Worm (Caenorhabditis elegans): Measurements from ENCODE around the gene slrp-1.
A peak's percentile ranks its signal among the peaks of the same experiment; 100 is the strongest.

Gene slrp-1

DNA sequence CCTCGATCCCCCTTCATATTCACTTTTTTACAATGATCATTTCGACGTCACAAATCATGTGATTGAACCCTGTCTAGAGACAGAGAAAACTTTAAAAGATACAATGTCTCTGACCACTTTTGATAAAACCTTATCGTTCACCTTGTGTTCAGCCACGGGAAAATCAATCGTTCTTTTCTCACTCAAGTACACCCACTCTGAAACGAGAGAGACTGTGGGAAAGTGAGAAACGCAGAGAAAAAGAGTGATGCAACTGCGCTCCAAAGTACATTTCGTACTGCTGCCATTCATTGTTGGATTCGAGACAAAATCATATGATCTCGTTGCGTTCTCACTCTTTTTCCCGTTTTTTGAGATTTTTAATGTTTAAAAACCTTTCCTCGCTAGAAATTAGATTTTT, 466 bp upstream of the slrp-1 start (continued):
- TF ChIP-seq aha-1 (tag; optimal IDR thresholded peaks at IDR 0.05) (peak; percentile 36), fkh-8 (tag; optimal IDR thresholded peaks at IDR 0.05) (peak; percentile 77), nhr-19 (GFP tag; conservative IDR thresholded peaks at IDR 0.05) (peak; percentile 94), C34B4.2 (tag; optimal IDR thresholded peaks at IDR 0.05) (no peak), ztf-11 (tag; optimal IDR thresholded peaks at IDR 0.05) (peak in 1 of 2 experiments; percentile 2), dsc-1 (tag; optimal IDR thresholded peaks at IDR 0.05) (peak; percentile 78), ceh-63 (GFP tag; optimal IDR thresholded peaks at IDR 0.05) (no peak), skn-1 (tag; optimal IDR thresholded peaks at IDR 0.05) (peak; percentile 56), fkh-4 (tag; optimal IDR thresholded peaks at IDR 0.05; ENCODE audit: borderline replicate concordance) (no peak), nhr-71 (tag; optimal IDR thresholded peaks at IDR 0.05) (peak; percentile 97), nhr-47 (tag; optimal IDR thresholded peaks at IDR 0.05) (peak; percentile 90), unc-130 (tag; optimal IDR thresholded peaks at IDR 0.05) (peak; percentile 90), elt-2 (tag; optimal IDR thresholded peaks at IDR 0.05) (peak; percentile 92), efl-1 (optimal IDR thresholded peaks at IDR 0.05) (peak; percentile 86 to 89), efl-1 (GFP tag; optimal IDR thresholded peaks at IDR 0.05 in 1 of 2) (peak; percentile 81 to 98), sup-37 (GFP tag; optimal IDR thresholded peaks at IDR 0.05) (peak; percentile 59), rnt-1 (tag; optimal IDR thresholded peaks at IDR 0.05) (peak; percentile 90), egl-13 (tag; optimal IDR thresholded peaks at IDR 0.05) (peak; percentile 69), sox-4 (tag; optimal IDR thresholded peaks at IDR 0.05) (peak; percentile 50), hlh-17 (GFP tag; optimal IDR thresholded peaks at IDR 0.05; ENCODE audit: borderline replicate concordance) (no peak), nhr-77 (tag; optimal IDR thresholded peaks at IDR 0.05) (peak; percentile 85), Y116A8C.19 (tag; optimal IDR thresholded peaks at IDR 0.05; ENCODE audit: borderline replicate concordance) (no peak), pag-3 (tag; optimal IDR thresholded peaks at IDR 0.05; ENCODE audit: borderline replicate concordance, insufficient read depth) (peak; percentile 97), isw-1 (GFP tag; IDR thresholded peaks at IDR 0.05) (peak; percentile 66), C16A3.4 (tag; optimal IDR thresholded peaks at IDR 0.05) (peak; percentile 95), mdl-1 (tag; optimal IDR thresholded peaks at IDR 0.05) (peak in 1 of 2 experiments; percentile 89), nhr-85 (tag) (peak; percentile 96), nhr-28 (tag; optimal IDR thresholded peaks at IDR 0.05) (no peak), ceh-90 (tag; optimal IDR thresholded peaks at IDR 0.05) (peak; percentile 50), swsn-7 (tag; optimal IDR thresholded peaks at IDR 0.05) (peak; percentile 90), ceh-8 (GFP tag; optimal IDR thresholded peaks at IDR 0.05) (no peak), ama-1 (optimal IDR thresholded peaks at IDR 0.05) (peak; percentile 69), nhr-84 (tag; optimal IDR thresholded peaks at IDR 0.05) (no peak), xbp-1 (tag; optimal IDR thresholded peaks at IDR 0.05) (peak; percentile 88), nhr-20 (tag; optimal IDR thresholded peaks at IDR 0.05) (peak; percentile 98), ces-1 (GFP tag; optimal IDR thresholded peaks at IDR 0.05) (no peak), elt-3 (tag; optimal IDR thresholded peaks at IDR 0.05) (peak in 5 of 6 experiments; percentile 12 to 97 (median 83)), mef-2 (tag; optimal IDR thresholded peaks at IDR 0.05) (no peak), hlh-4 (tag; optimal IDR thresholded peaks at IDR 0.05) (no peak), nhr-11 (tag; optimal IDR thresholded peaks at IDR 0.05) (peak; percentile 42), tlp-1 (tag; optimal IDR thresholded peaks at IDR 0.05) (no peak), lin-14 (GFP tag; optimal IDR thresholded peaks at IDR 0.05) (peak; percentile 98), pax-3 (tag; optimal IDR thresholded peaks at IDR 0.05) (peak; percentile 93), egl-27 (tag; optimal IDR thresholded peaks at IDR 0.05) (no peak), ceh-88 (GFP tag; IDR thresholded peaks at IDR 0.05) (0 out of 2 replicates have a peak, but pooled peaks have one; percentile 33), sptf-1 (tag; optimal IDR thresholded peaks at IDR 0.05) (no peak), hpl-2 (GFP tag; optimal IDR thresholded peaks at IDR 0.05) (peak; percentile 70), aly-2 (tag; optimal IDR thresholded peaks at IDR 0.05) (peak; percentile 67), unc-98 (GFP tag; IDR thresholded peaks at IDR 0.05) (peak; percentile 37; the same call in 1 of the 2 replicates), alr-1 (tag; optimal IDR thresholded peaks at IDR 0.05; ENCODE audit: borderline replicate concordance) (no peak), unc-30 (tag; optimal IDR thresholded peaks at IDR 0.05) (no peak), lsy-2 (tag; optimal IDR thresholded peaks at IDR 0.05) (peak; percentile 86 to 92), nhr-237 (tag; optimal IDR thresholded peaks at IDR 0.05) (peak; percentile 43)
